Worm (Caenorhabditis elegans): ENCODE measurements around the gene gldi-4.

gldi-4 gene

ce11 chrIV:7016502-7016901 lies 922 bp upstream of the gldi-4 start:
- peak; percentile 60 for TF ChIP-seq hlh-30 (tag; optimal IDR thresholded peaks at IDR 0.05; ENCODE audit: insufficient read depth)
- no peak for TF ChIP-seq tbx-7 (tag; optimal IDR thresholded peaks at IDR 0.05)
- peak; percentile 33 for TF ChIP-seq ceh-31 (tag; optimal IDR thresholded peaks at IDR 0.05)
- TF ChIP-seq ceh-18 (tag; optimal IDR thresholded peaks at IDR 0.05), result no peak
- TF ChIP-seq gmeb-2 (tag; optimal IDR thresholded peaks at IDR 0.05), result no peak
- TF ChIP-seq sox-2 (GFP tag; IDR thresholded peaks at IDR 0.05), result no peak
- no peak for TF ChIP-seq lin-11 (tag; optimal IDR thresholded peaks at IDR 0.05)
- TF ChIP-seq unc-42 (tag; optimal IDR thresholded peaks at IDR 0.05), result peak; percentile 52
- TF ChIP-seq ref-2 (tag; optimal IDR thresholded peaks at IDR 0.05), result no peak
- TF ChIP-seq nfya-1 (tag; optimal IDR thresholded peaks at IDR 0.05), result peak; percentile 61
- peak; percentile 14 for TF ChIP-seq dve-1 (tag; optimal IDR thresholded peaks at IDR 0.05)
- peak; percentile 11 for TF ChIP-seq tbx-2 (tag; optimal IDR thresholded peaks at IDR 0.05)
- TF ChIP-seq hlh-8 (tag; optimal IDR thresholded peaks at IDR 0.05), result peak; percentile 2
- no peak for TF ChIP-seq ceh-30 (tag; optimal IDR thresholded peaks at IDR 0.05)
- TF ChIP-seq unc-55 (GFP tag; optimal IDR thresholded peaks at IDR 0.05), result peak; percentile 81
- peak; percentile 13 for TF ChIP-seq ceh-34 (tag; optimal IDR thresholded peaks at IDR 0.05)
- no peak for TF ChIP-seq hlh-15 (tag; optimal IDR thresholded peaks at IDR 0.05)

DNA sequence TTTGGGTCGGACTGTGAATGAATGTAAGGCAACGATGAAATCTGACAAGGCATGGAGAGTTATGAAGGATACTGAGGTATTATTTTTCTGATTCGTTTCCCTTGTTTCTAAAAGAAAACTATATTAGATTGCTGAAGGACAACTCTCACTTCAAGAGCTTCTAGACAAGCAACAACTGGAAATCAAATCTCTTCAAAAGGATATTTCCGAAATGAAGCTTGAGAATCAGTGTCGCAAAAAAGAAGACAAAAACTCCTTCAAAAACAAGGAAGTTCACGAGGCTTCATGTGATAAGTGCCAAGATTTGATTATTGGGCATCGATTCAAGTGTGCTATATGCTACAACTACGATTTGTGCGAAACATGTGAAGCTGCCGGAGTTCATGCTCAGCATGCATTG lies 1.2 kb downstream of the gldi-4 start:
- TF ChIP-seq fkh-6 (tag; optimal IDR thresholded peaks at IDR 0.05), result no peak
- no peak for TF ChIP-seq Y22D7AL.16 (tag; optimal IDR thresholded peaks at IDR 0.05)
- TF ChIP-seq ceh-24 (tag; optimal IDR thresholded peaks at IDR 0.05), result no peak
- no peak for TF ChIP-seq ceh-31 (tag; optimal IDR thresholded peaks at IDR 0.05)
- no peak for TF ChIP-seq unc-42 (tag; optimal IDR thresholded peaks at IDR 0.05)
- no peak for TF ChIP-seq ceh-2 (tag; optimal IDR thresholded peaks at IDR 0.05)
- no peak for TF ChIP-seq elt-4 (tag; optimal IDR thresholded peaks at IDR 0.05)
- no peak for TF ChIP-seq T23F11.4 (GFP tag; optimal IDR thresholded peaks at IDR 0.05)
- no peak for TF ChIP-seq C08G9.2 (tag; optimal IDR thresholded peaks at IDR 0.05)
- no peak for TF ChIP-seq nhr-232 (tag; optimal IDR thresholded peaks at IDR 0.05)
- TF ChIP-seq unc-3 (GFP tag; conservative IDR thresholded peaks at IDR 0.05), result no peak
- no peak for TF ChIP-seq unc-3 (tag; optimal IDR thresholded peaks at IDR 0.05)
- TF ChIP-seq ref-2 (tag; optimal IDR thresholded peaks at IDR 0.05), result no peak
- no peak for TF ChIP-seq ahr-1 (tag; optimal IDR thresholded peaks at IDR 0.05)
- no peak for TF ChIP-seq eyg-1 (tag; optimal IDR thresholded peaks at IDR 0.05)
- TF ChIP-seq zip-5 (tag; optimal IDR thresholded peaks at IDR 0.05), result no peak
- no peak for TF ChIP-seq hlh-30 (tag; optimal IDR thresholded peaks at IDR 0.05; ENCODE audit: insufficient read depth)
- no peak for TF ChIP-seq hlh-13 (GFP tag; optimal IDR thresholded peaks at IDR 0.05)
- TF ChIP-seq pag-3 (tag; optimal IDR thresholded peaks at IDR 0.05; ENCODE audit: borderline replicate concordance), result no peak

DNA sequence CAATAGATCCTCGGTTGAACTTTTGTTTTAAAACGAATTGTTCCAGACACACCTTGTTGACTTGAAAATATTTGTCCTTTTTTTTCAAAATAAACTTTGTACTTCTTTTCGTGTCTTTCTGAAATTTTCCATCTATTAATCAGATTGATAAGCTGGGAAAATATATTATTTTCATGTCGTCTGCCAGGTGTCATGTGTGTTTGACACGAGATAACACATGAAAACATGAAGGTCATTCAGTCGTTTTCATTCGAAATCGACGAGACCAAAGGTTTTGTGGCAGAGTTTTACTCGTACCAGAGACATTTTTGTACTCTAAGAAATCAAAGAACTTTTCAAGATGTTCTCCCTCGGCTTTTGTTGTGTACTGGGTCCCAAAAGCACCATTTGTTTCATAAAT lies 3.2 kb downstream of the gldi-4 start:
- no peak for TF ChIP-seq madf-2 (tag; optimal IDR thresholded peaks at IDR 0.05)
- no peak for TF ChIP-seq unc-42 (tag; optimal IDR thresholded peaks at IDR 0.05)
- no peak for TF ChIP-seq npax-4 (tag; optimal IDR thresholded peaks at IDR 0.05)
- no peak for TF ChIP-seq tbx-2 (tag; optimal IDR thresholded peaks at IDR 0.05)

DNA sequence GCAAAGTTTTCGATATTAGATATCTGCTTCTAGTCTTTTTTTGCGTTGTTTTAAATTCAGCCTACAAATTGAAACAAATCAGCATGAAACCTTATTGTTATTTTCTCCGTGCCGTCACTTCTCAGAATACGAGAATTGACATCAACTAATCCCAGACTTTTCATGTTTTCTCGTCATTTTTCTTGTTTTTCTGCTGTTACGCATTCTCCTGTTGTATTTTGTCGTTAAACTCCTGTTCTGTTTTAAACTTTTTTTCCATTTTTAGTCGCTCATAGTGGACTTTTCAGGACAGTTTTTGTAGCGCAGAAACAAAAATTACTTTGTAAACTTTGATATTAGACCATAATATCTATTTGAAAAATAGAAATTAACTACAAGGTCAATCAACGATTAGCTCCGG lies 4.8 kb downstream of the gldi-4 start:
- TF ChIP-seq npax-4 (tag; optimal IDR thresholded peaks at IDR 0.05) (no peak), ref-2 (tag; optimal IDR thresholded peaks at IDR 0.05) (no peak), Y22D7AL.16 (tag; optimal IDR thresholded peaks at IDR 0.05) (no peak), dmd-4 (tag; optimal IDR thresholded peaks at IDR 0.05; ENCODE audit: borderline replicate concordance) (no peak), ceh-34 (tag; optimal IDR thresholded peaks at IDR 0.05) (no peak), sdc-2 (tag; optimal IDR thresholded peaks at IDR 0.05) (no peak)

ce11 chrIV:7023004-7023403 lies 5.6 kb downstream of the gldi-4 start:
- TF ChIP-seq ceh-14 (tag; optimal IDR thresholded peaks at IDR 0.05) (no peak), elt-2 (tag; optimal IDR thresholded peaks at IDR 0.05) (peak; percentile 7), hlh-8 (tag; optimal IDR thresholded peaks at IDR 0.05) (peak; percentile 20), C38D4.7 (GFP tag; optimal IDR thresholded peaks at IDR 0.05) (no peak), ceh-48 (tag; optimal IDR thresholded peaks at IDR 0.05) (no peak), hlh-15 (tag; optimal IDR thresholded peaks at IDR 0.05) (no peak), hlh-30 (tag; optimal IDR thresholded peaks at IDR 0.05; ENCODE audit: insufficient read depth) (peak; percentile 94), ceh-31 (tag; optimal IDR thresholded peaks at IDR 0.05) (peak; percentile 53), npax-4 (tag; optimal IDR thresholded peaks at IDR 0.05) (no peak), pqm-1 (tag; optimal IDR thresholded peaks at IDR 0.05) (no peak), ahr-1 (tag; optimal IDR thresholded peaks at IDR 0.05) (no peak), unc-42 (tag; optimal IDR thresholded peaks at IDR 0.05) (peak; percentile 19), ceh-34 (tag; optimal IDR thresholded peaks at IDR 0.05) (peak; percentile 35), sox-2 (GFP tag; IDR thresholded peaks at IDR 0.05) (no peak; the same call in 1 of the 2 replicates), pha-2 (tag; optimal IDR thresholded peaks at IDR 0.05) (peak; percentile 63), tbx-7 (tag; optimal IDR thresholded peaks at IDR 0.05) (no peak), ceh-24 (tag; optimal IDR thresholded peaks at IDR 0.05) (no peak), nfya-1 (tag; optimal IDR thresholded peaks at IDR 0.05) (peak; percentile 64), ama-1 (optimal IDR thresholded peaks at IDR 0.05) (no peak), hlh-6 (tag; optimal IDR thresholded peaks at IDR 0.05) (no peak), unc-55 (GFP tag; optimal IDR thresholded peaks at IDR 0.05) (peak; percentile 7), fkh-10 (GFP tag; optimal IDR thresholded peaks at IDR 0.05) (no peak)
